Fruit fly (Drosophila melanogaster) whole organism, wandering third instar larva: ENCODE data around the gene CG9498.

Experiments used
- Abd-B ChIP-seq: fragments of >200 bp; optimal IDR thresholded peaks from 2 replicates; lab custom pipeline; 2017; ENCODE audit warnings: missing biosample characterization, missing genetic modification characterization
- CG32264 ChIP-seq: fragments of 200-800 bp; sonication (Bioruptor generic); optimal IDR thresholded peaks from 2 replicates; lab custom pipeline; 2016; ENCODE audit warnings: missing biosample characterization, missing genetic modification characterization
- CG9705 ChIP-seq: fragments of 200-800 bp; sonication (Bioruptor generic); optimal IDR thresholded peaks from 2 replicates; lab custom pipeline; 2018; ENCODE audit warnings: missing biosample characterization, mild to moderate bottlenecking, missing genetic modification characterization
- CrebA ChIP-seq: fragments of 200-800 bp; sonication (Bioruptor generic); optimal IDR thresholded peaks from 2 replicates; lab custom pipeline; 2016; ENCODE audit warnings: missing biosample characterization, mild to moderate bottlenecking, missing genetic modification characterization, borderline replicate concordance
- Dfd ChIP-seq: fragments of >200 bp; optimal IDR thresholded peaks from 2 replicates; lab custom pipeline; 2017; ENCODE audit warnings: missing biosample characterization, missing genetic modification characterization
- Dif ChIP-seq: fragments of 200-275, 200-300 bp; sonication (Bioruptor generic); optimal IDR thresholded peaks from 2 replicates; lab custom pipeline; 2018; ENCODE audit warnings: missing biosample characterization, missing genetic modification characterization; ENCODE audit not compliant: partially characterized antibody
- GATAd ChIP-seq: sonication (Bioruptor generic); optimal IDR thresholded peaks from 2 replicates; lab custom pipeline; 2016; ENCODE audit warnings: missing biosample characterization, missing genetic modification characterization
- Hnf4 ChIP-seq: fragments of 200-800 bp; sonication (Bioruptor generic); optimal IDR thresholded peaks from 2 replicates; lab custom pipeline; 2016; ENCODE audit warnings: missing biosample characterization, mild to moderate bottlenecking, missing genetic modification characterization
- Hr78 ChIP-seq: fragments of >200 bp; optimal IDR thresholded peaks from 2 replicates; lab custom pipeline; 2017; ENCODE audit warnings: missing biosample characterization, missing genetic modification characterization
- Hr83 ChIP-seq: fragments of 200-300 bp; sonication (Bioruptor generic); optimal IDR thresholded peaks from 2 replicates; lab custom pipeline; 2016; ENCODE audit warnings: missing biosample characterization, mild to moderate bottlenecking, missing genetic modification characterization, moderate library complexity; ENCODE audit not compliant: poor library complexity, severe bottlenecking
- Jra ChIP-seq: sonication (Bioruptor generic); optimal IDR thresholded peaks from 2 replicates; lab custom pipeline; 2016; ENCODE audit warnings: missing biosample characterization, missing genetic modification characterization
- Myc ChIP-seq: fragments of >200 bp; optimal IDR thresholded peaks from 2 replicates; lab custom pipeline; 2017
- N ChIP-seq: fragments of >200 bp; optimal IDR thresholded peaks from 2 replicates; lab custom pipeline; 2018; ENCODE audit warnings: missing biosample characterization, missing external identifiers, missing genetic modification characterization
- OdsH ChIP-seq: fragments of 200-800 bp; sonication (Bioruptor generic); optimal IDR thresholded peaks from 2 replicates; lab custom pipeline; 2016; ENCODE audit warnings: missing biosample characterization, mild to moderate bottlenecking, missing genetic modification characterization
- Rel ChIP-seq, 2 experiments: fragments of 200-800 bp; sonication (Bioruptor generic) in 1 of 2; optimal IDR thresholded peaks; 2 replicates in 1 of 2; 3 replicates in 1 of 2; lab custom pipeline; 2016 to 2019; ENCODE audit warnings: mild to moderate bottlenecking in 2 of 2, missing biosample characterization in 2 of 2, missing genetic modification characterization in 2 of 2, moderate library complexity in 1 of 2
- Sp1 ChIP-seq: fragments of 200-800 bp; sonication (Bioruptor generic); optimal IDR thresholded peaks from 3 replicates; lab custom pipeline; 2019; ENCODE audit warnings: missing biosample characterization, mild to moderate bottlenecking, missing genetic modification characterization, moderate library complexity
- Vsx2 ChIP-seq: fragments of 200-300, 225-300 bp; sonication (Bioruptor generic); optimal IDR thresholded peaks from 2 replicates; lab custom pipeline; 2018; ENCODE audit warnings: missing biosample characterization, missing genetic modification characterization; ENCODE audit not compliant: partially characterized antibody
- br ChIP-seq: fragments of 200-800 bp; sonication (Bioruptor generic); optimal IDR thresholded peaks from 2 replicates; lab custom pipeline; 2016; ENCODE audit warnings: missing biosample characterization, missing genetic modification characterization
- brk ChIP-seq: fragments of 200-800 bp; sonication (Bioruptor generic); optimal IDR thresholded peaks from 2 replicates; lab custom pipeline; 2016; ENCODE audit warnings: missing biosample characterization, mild to moderate bottlenecking, missing genetic modification characterization
- dl ChIP-seq, 2 experiments: fragments of 175-275, 200-275 bp in 1 of 2; fragments of 200-275 bp in 1 of 2; sonication (Bioruptor generic); optimal IDR thresholded peaks; lab custom pipeline; 2018; ENCODE audit warnings: mild to moderate bottlenecking in 2 of 2, missing biosample characterization in 2 of 2, missing genetic modification characterization in 2 of 2, moderate library complexity in 2 of 2; ENCODE audit not compliant: partially characterized antibody in 2 of 2, insufficient read depth in 1 of 2
- dmrt93B ChIP-seq: fragments of 200-800 bp; sonication (Bioruptor generic); optimal IDR thresholded peaks from 2 replicates; lab custom pipeline; 2018; ENCODE audit warnings: missing biosample characterization, mild to moderate bottlenecking, missing genetic modification characterization
- dsf ChIP-seq: sonication (Bioruptor generic); optimal IDR thresholded peaks from 2 replicates; lab custom pipeline; 2016; ENCODE audit warnings: missing biosample characterization, missing genetic modification characterization, borderline replicate concordance
- ey ChIP-seq: fragments of 200-800 bp; sonication (Bioruptor generic); optimal IDR thresholded peaks from 2 replicates; lab custom pipeline; 2016; ENCODE audit warnings: missing biosample characterization, missing genetic modification characterization
- foxo ChIP-seq, 2 experiments: fragments of 200-800 bp; sonication (Bioruptor generic); optimal IDR thresholded peaks; 2 replicates in 1 of 2; 3 replicates in 1 of 2; lab custom pipeline; 2016 to 2017; ENCODE audit warnings: missing biosample characterization in 2 of 2, missing genetic modification characterization in 2 of 2
- h ChIP-seq: fragments of 200-800 bp; sonication (Bioruptor generic); optimal IDR thresholded peaks from 3 replicates; lab custom pipeline; 2016; ENCODE audit warnings: missing biosample characterization, mild to moderate bottlenecking, missing genetic modification characterization
- jim ChIP-seq: fragments of 175-275, 200-325 bp; sonication (Bioruptor generic); optimal IDR thresholded peaks from 2 replicates; lab custom pipeline; 2016; ENCODE audit warnings: missing biosample characterization, mild to moderate bottlenecking, missing genetic modification characterization
- lola ChIP-seq: fragments of >200 bp; optimal IDR thresholded peaks from 2 replicates; lab custom pipeline; 2017; ENCODE audit warnings: missing biosample characterization, missing genetic modification characterization
- psq ChIP-seq: fragments of 200-800 bp; sonication (Bioruptor generic); optimal IDR thresholded peaks from 3 replicates; lab custom pipeline; 2017; ENCODE audit warnings: missing biosample characterization, mild to moderate bottlenecking, missing genetic modification characterization, moderate library complexity
- rgr ChIP-seq: fragments of 200-800 bp; sonication (Bioruptor generic); optimal IDR thresholded peaks from 3 replicates; lab custom pipeline; 2016; ENCODE audit warnings: missing biosample characterization, mild to moderate bottlenecking, missing genetic modification characterization
- sage ChIP-seq: fragments of 200-800 bp; sonication (Bioruptor generic); optimal IDR thresholded peaks from 2 replicates; lab custom pipeline; 2016; ENCODE audit warnings: missing biosample characterization, mild to moderate bottlenecking, missing genetic modification characterization
- sv ChIP-seq: fragments of 200-800 bp; sonication (Bioruptor generic); optimal IDR thresholded peaks from 3 replicates; lab custom pipeline; 2016; ENCODE audit warnings: missing biosample characterization, missing genetic modification characterization
- tai ChIP-seq: sonication (Bioruptor generic); optimal IDR thresholded peaks from 2 replicates; lab custom pipeline; 2016; ENCODE audit warnings: missing biosample characterization, missing genetic modification characterization
- usp ChIP-seq: fragments of >200 bp; optimal IDR thresholded peaks from 2 replicates; lab custom pipeline; 2017; ENCODE audit warnings: missing biosample characterization, missing genetic modification characterization
- woc ChIP-seq: sonication (Bioruptor generic); optimal IDR thresholded peaks from 2 replicates; lab custom pipeline; 2016; ENCODE audit warnings: missing biosample characterization, mild to moderate bottlenecking, missing genetic modification characterization

The CG9498 gene

DNA sequence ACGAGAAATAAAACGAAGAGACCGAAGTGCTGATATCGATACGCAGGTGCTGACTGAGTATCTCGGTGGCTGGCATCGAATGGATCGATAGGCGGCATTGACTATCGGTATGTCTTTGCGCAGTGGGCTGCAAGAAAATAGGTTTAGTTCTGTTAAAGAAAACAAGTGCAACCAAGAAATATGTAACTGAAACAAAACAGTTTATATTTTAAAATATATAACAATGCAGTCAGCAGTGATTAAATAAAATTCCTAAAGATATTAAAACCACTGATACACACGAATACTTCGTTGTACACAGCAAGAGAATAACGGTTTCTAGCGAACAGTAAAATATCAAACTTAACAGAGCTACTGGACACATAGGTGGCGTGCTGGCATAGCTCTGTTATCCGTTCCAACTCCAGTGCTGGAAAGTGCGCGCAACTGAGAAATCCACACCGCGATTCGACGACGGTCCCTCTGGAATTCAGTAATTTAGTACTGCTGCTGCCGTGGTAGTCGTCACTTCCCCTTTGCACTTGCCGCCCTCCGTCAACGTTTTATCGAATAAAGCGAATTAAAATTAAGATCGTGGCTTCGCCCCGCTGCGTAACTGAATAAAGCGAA lies 12.4 kb downstream of the CG9498 start, which contains the start of the genes Pez and Cpr (continued):
- TF ChIP-seq Dif (GFP tag; lab: Kevin White, UChicago) (no peak), woc (GFP tag; lab: Kevin White, UChicago) (no peak)

DNA sequence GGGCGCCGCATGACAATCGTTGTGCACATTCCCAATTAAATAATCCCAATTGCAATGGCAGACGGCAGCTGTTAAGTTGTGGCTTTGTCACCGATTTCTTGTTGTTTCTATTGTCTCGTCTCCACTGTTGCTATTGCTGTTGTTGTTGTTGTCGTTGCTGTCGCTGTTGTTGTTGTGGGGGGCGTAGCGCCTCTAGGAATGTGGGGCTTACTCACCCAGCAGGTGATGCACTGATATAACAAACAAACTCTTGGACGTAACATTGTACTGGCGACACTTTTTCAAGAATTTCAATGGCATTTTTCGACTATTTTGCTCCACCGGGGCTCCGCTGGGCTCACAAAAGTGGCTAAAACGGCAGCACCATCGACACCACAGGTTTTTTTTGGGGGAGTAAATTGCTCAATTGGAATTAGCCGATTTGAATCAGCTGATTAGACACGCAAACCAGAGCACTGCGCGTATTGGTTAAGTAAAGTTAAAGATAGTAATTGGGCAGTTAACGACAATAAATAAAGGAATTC lies 12.9 kb downstream of the CG9498 start:
- TF ChIP-seq OdsH (GFP tag; lab: Kevin White, UChicago), result no peak
- no peak for TF ChIP-seq Hr83 (GFP tag; lab: Kevin White, UChicago)
- TF ChIP-seq Myc (lab: Kevin White, UChicago), result peak; percentile 58

DNA sequence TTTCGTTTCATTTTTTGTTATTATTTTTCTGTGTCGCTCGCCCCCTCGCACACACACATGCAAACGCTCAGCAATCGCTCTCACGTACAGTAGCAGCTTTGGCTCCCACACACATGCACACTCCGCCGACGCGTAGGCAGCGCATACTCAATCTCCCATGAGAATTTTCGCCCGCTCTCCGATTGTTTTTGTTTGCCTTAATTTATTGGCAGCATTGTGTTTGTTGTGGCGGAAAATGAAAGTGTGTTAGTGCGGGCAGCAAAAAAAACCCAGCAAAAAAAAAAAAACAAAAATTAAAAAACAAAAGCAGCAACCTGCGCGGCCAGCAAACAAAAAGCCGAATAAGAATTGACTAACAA lies 26.5 kb downstream of the CG9498 start:
- TF ChIP-seq Dif (GFP tag; lab: Kevin White, UChicago) (peak; percentile 58), Vsx2 (GFP tag; lab: Kevin White, UChicago) (no peak), tai (GFP tag; lab: Kevin White, UChicago) (no peak), CG9705 (peak; percentile 31), dmrt93B (GFP tag; lab: Kevin White, UChicago) (no peak), ey (no peak), br (GFP tag; lab: Kevin White, UChicago) (peak; percentile 69), Abd-B (GFP tag; lab: Kevin White, UChicago) (peak; percentile 47), h (GFP tag; lab: Kevin White, UChicago) (peak; percentile 42), Dfd (GFP tag; lab: Kevin White, UChicago) (no peak), jim (GFP tag; lab: Kevin White, UChicago) (peak; percentile 35), Myc (lab: Kevin White, UChicago) (no peak), OdsH (GFP tag; lab: Kevin White, UChicago) (peak; percentile 23), N (GFP tag; lab: Kevin White, UChicago) (no peak), woc (GFP tag; lab: Kevin White, UChicago) (no peak), foxo (GFP tag; optimal IDR thresholded peaks at IDR 0.05; lab: Kevin White, UChicago) (peak in 1 of 2 experiments; percentile 81), usp (GFP tag; lab: Kevin White, UChicago) (no peak), sv (GFP tag; lab: Kevin White, UChicago) (no peak), Hnf4 (GFP tag; lab: Kevin White, UChicago) (no peak), Rel (GFP tag; optimal IDR thresholded peaks at IDR 0.05; lab: Kevin White, UChicago) (peak; percentile 90), Rel (tag; optimal IDR thresholded peaks at IDR 0.05; lab: Kevin White, UChicago) (peak; percentile 69), brk (GFP tag; lab: Kevin White, UChicago) (no peak), CrebA (no peak), sage (GFP tag; lab: Kevin White, UChicago) (peak; percentile 4), psq (no peak), Sp1 (GFP tag; lab: Kevin White, UChicago) (peak; percentile 89), Hr78 (GFP tag; lab: Kevin White, UChicago) (no peak), lola (GFP tag; lab: Kevin White, UChicago) (no peak), rgr (GFP tag; lab: Kevin White, UChicago) (no peak), Jra (GFP tag; lab: Kevin White, UChicago) (no peak), Hr83 (GFP tag; lab: Kevin White, UChicago) (peak; percentile 42), dl (GFP tag; optimal IDR thresholded peaks at IDR 0.05; lab: Kevin White, UChicago; ENCODE audit: insufficient read depth in 1 of 2, partially characterized antibody in 2 of 2) (peak in 1 of 2 experiments; percentile 36), CG32264 (GFP tag; lab: Kevin White, UChicago) (peak; percentile 56), dsf (GFP tag; lab: Kevin White, UChicago) (no peak), GATAd (no peak)
- TF ChIP-seq, all 38 proteins: peak for 14
